Fruit fly (Drosophila melanogaster) whole organism, embryonic: ENCODE data around the gene Syx5.
A peak's percentile ranks its signal among the peaks of the same experiment; 100 is the strongest.

Experiments
- B-H1 ChIP-seq: fragments of 200-800 bp; sonication (Bioruptor generic); IDR thresholded peaks from 3 replicates; pipeline ENCODE4 v1.3.6; 2022; ENCODE audit warnings: missing biosample characterization, missing genetic modification characterization
- CG10209 ChIP-seq: fragments of 200-800 bp; sonication (Bioruptor generic); optimal IDR thresholded peaks from 3 replicates; lab custom pipeline; 2017; ENCODE audit warnings: missing biosample characterization, mild to moderate bottlenecking, missing genetic modification characterization, missing genetic modification reagents
- CG10543 ChIP-seq: fragments of 200-800 bp; sonication (Bioruptor generic); optimal IDR thresholded peaks from 3 replicates; lab custom pipeline; 2017; ENCODE audit warnings: missing biosample characterization, mild to moderate bottlenecking, missing genetic modification characterization, moderate library complexity
- CG11560 ChIP-seq: fragments of 200-800 bp; sonication (Bioruptor generic); IDR thresholded peaks from 3 replicates; pipeline ENCODE4 v1.3.6; 2022; ENCODE audit warnings: missing biosample characterization, missing genetic modification characterization
- CG11723 ChIP-seq: fragments of 200-800 bp; sonication (Bioruptor generic); optimal IDR thresholded peaks from 2 replicates; lab custom pipeline; 2017; ENCODE audit warnings: missing biosample characterization, mild to moderate bottlenecking, missing genetic modification characterization
- CG12299 ChIP-seq: fragments of 200-800 bp; sonication (Bioruptor generic); optimal IDR thresholded peaks from 2 replicates; lab custom pipeline; 2018; ENCODE audit warnings: missing biosample characterization, mild to moderate bottlenecking, missing genetic modification characterization
- CG14667 ChIP-seq: fragments of 200-800 bp; sonication (Bioruptor generic); IDR thresholded peaks from 2 replicates; pipeline ENCODE4 v1.3.6; 2022; ENCODE audit warnings: missing biosample characterization, missing genetic modification characterization
- CG1602 ChIP-seq: fragments of 200-800 bp; sonication (Bioruptor generic); optimal IDR thresholded peaks from 3 replicates; lab custom pipeline; 2016; ENCODE audit warnings: missing biosample characterization, missing genetic modification characterization
- CG17385 ChIP-seq: fragments of 200-800 bp; sonication (Bioruptor generic); optimal IDR thresholded peaks from 3 replicates; lab custom pipeline; 2018; ENCODE audit warnings: missing biosample characterization, mild to moderate bottlenecking, missing genetic modification characterization
- CG17829 ChIP-seq: fragments of 200-800 bp; optimal IDR thresholded peaks from 2 replicates; lab custom pipeline; 2019; ENCODE audit warnings: missing biosample characterization, mild to moderate bottlenecking, missing genetic modification characterization, moderate library complexity
- CG17912 ChIP-seq: fragments of 200-800 bp; sonication (Bioruptor generic); optimal IDR thresholded peaks from 2 replicates; lab custom pipeline; 2018; ENCODE audit warnings: missing biosample characterization, mild to moderate bottlenecking, missing genetic modification characterization
- CG1832 ChIP-seq: fragments of 200-800 bp; sonication (Bioruptor generic); optimal IDR thresholded peaks from 2 replicates; lab custom pipeline; 2017; ENCODE audit warnings: missing biosample characterization, mild to moderate bottlenecking, missing genetic modification characterization, inconsistent platforms
- CG2678 ChIP-seq: fragments of 200-800 bp; sonication (Bioruptor generic); optimal IDR thresholded peaks from 3 replicates; lab custom pipeline; 2019; ENCODE audit warnings: missing biosample characterization, mild to moderate bottlenecking, missing genetic modification characterization, moderate library complexity
- CG3065 ChIP-seq: fragments of 200-800 bp; sonication (Bioruptor generic); optimal IDR thresholded peaks from 2 replicates; lab custom pipeline; 2016; ENCODE audit warnings: missing biosample characterization, missing genetic modification characterization
- CG4328 ChIP-seq: fragments of 200-800 bp; sonication (Bioruptor generic); optimal IDR thresholded peaks from 3 replicates; lab custom pipeline; 2017; ENCODE audit warnings: missing biosample characterization, missing genetic modification reagents, missing genetic modification characterization
- CG4360 ChIP-seq: fragments of 200-800 bp; sonication (Bioruptor generic); IDR thresholded peaks from 2 replicates; pipeline ENCODE4 v1.3.6; 2022; ENCODE audit warnings: missing biosample characterization, missing genetic modification characterization
- CG4404 ChIP-seq: fragments of 200-800 bp; sonication (Bioruptor generic); IDR thresholded peaks from 2 replicates; pipeline ENCODE4 v1.3.6; 2022; ENCODE audit warnings: missing biosample characterization, missing genetic modification characterization
- CG4820 ChIP-seq: fragments of 200-800 bp; sonication (Bioruptor generic); optimal IDR thresholded peaks from 3 replicates; lab custom pipeline; 2016; ENCODE audit warnings: missing biosample characterization, missing genetic modification characterization
- CG4854 ChIP-seq: fragments of 200-800 bp; sonication (Bioruptor generic); optimal IDR thresholded peaks from 2 replicates; lab custom pipeline; 2016; ENCODE audit warnings: missing biosample characterization, missing genetic modification characterization, inconsistent platforms
- CG8478 ChIP-seq: fragments of >200 bp; optimal IDR thresholded peaks from 2 replicates; lab custom pipeline; 2018
- Camta ChIP-seq: fragments of 200-800 bp; sonication (Bioruptor generic); optimal IDR thresholded peaks from 2 replicates; lab custom pipeline; 2016; ENCODE audit warnings: missing biosample characterization, missing genetic modification characterization
- CkIIα-i1 ChIP-seq: fragments of 200-800 bp; sonication (Bioruptor generic); IDR thresholded peaks from 2 replicates; pipeline ENCODE4 v1.3.6; 2022; ENCODE audit warnings: missing biosample characterization, missing genetic modification characterization
- D19A ChIP-seq: fragments of 200-800 bp; optimal IDR thresholded peaks from 3 replicates; lab custom pipeline; 2019; ENCODE audit warnings: missing biosample characterization, mild to moderate bottlenecking, missing genetic modification characterization, moderate library complexity
- Dbx ChIP-seq: fragments of 200-800 bp; sonication (Bioruptor generic); IDR thresholded peaks from 3 replicates; pipeline ENCODE4 v1.3.6; 2022; ENCODE audit warnings: missing biosample characterization, missing genetic modification characterization
- Fer1 ChIP-seq: fragments of 200-800 bp; sonication (Bioruptor generic); optimal IDR thresholded peaks from 2 replicates; lab custom pipeline; 2017; ENCODE audit warnings: missing biosample characterization, mild to moderate bottlenecking, missing genetic modification characterization
- GATAe ChIP-seq: fragments of 200-800 bp; sonication (Bioruptor generic); conservative IDR thresholded peaks from 2 replicates; pipeline ENCODE4 v1.3.6; 2022; ENCODE audit warnings: missing biosample characterization, missing genetic modification characterization
- Hmr ChIP-seq: fragments of 200-800 bp; sonication (Bioruptor generic); optimal IDR thresholded peaks from 3 replicates; lab custom pipeline; 2017; ENCODE audit warnings: mild to moderate bottlenecking, missing biosample characterization, missing genetic modification reagents, missing genetic modification characterization
- Hr51 ChIP-seq, 2 experiments: fragments of 200-800 bp; sonication (Bioruptor generic); optimal IDR thresholded peaks; 2 replicates in 1 of 2; 3 replicates in 1 of 2; lab custom pipeline; 2016 to 2018; ENCODE audit warnings: missing biosample characterization in 2 of 2, missing genetic modification characterization in 2 of 2, mild to moderate bottlenecking in 1 of 2, moderate library complexity in 1 of 2
- Lim3 ChIP-seq: fragments of 200-800 bp; sonication (Bioruptor generic); IDR thresholded peaks from 2 replicates; pipeline ENCODE4 v1.3.6; 2022; ENCODE audit warnings: missing biosample characterization, missing genetic modification characterization
- Meics ChIP-seq: fragments of 200-800 bp; sonication (Bioruptor generic); optimal IDR thresholded peaks from 2 replicates; lab custom pipeline; 2017; ENCODE audit warnings: missing biosample characterization, mild to moderate bottlenecking, missing genetic modification characterization
- Poxn ChIP-seq: fragments of 200-800 bp; sonication (Bioruptor generic); IDR thresholded peaks from 2 replicates; pipeline ENCODE4 v1.3.6; 2022; ENCODE audit warnings: missing biosample characterization, missing genetic modification characterization
- Spps ChIP-seq: fragments of 200-800 bp; sonication (Bioruptor generic); optimal IDR thresholded peaks from 2 replicates; lab custom pipeline; 2018; ENCODE audit warnings: missing biosample characterization, mild to moderate bottlenecking, missing genetic modification characterization
- YL-1 ChIP-seq: fragments of 200-800 bp; sonication (Bioruptor generic); optimal IDR thresholded peaks from 3 replicates; lab custom pipeline; 2017; ENCODE audit warnings: missing biosample characterization, mild to moderate bottlenecking, missing genetic modification characterization
- ab ChIP-seq: fragments of 200-800 bp; sonication (Bioruptor generic); optimal IDR thresholded peaks from 2 replicates; lab custom pipeline; 2016; ENCODE audit warnings: missing biosample characterization, missing genetic modification characterization
- aop ChIP-seq: fragments of 200-800 bp; sonication (Bioruptor generic); IDR thresholded peaks from 2 replicates; pipeline ENCODE4 v1.3.6; 2022; ENCODE audit warnings: missing biosample characterization, missing genetic modification characterization
- bbx ChIP-seq: fragments of 200-800 bp; sonication (Bioruptor generic); IDR thresholded peaks from 2 replicates; pipeline ENCODE4 v1.3.6; 2022; ENCODE audit warnings: missing biosample characterization, missing genetic modification characterization; ENCODE audit not compliant: partially characterized antibody
- bsh ChIP-seq, 2 experiments: fragments of 200-800 bp; sonication (Bioruptor generic); optimal IDR thresholded peaks; 2 replicates each; lab custom pipeline; 2017 to 2018; ENCODE audit warnings: mild to moderate bottlenecking in 2 of 2, missing biosample characterization in 2 of 2, missing genetic modification characterization in 2 of 2, moderate library complexity in 1 of 2
- chinmo ChIP-seq: fragments of 200-800 bp; sonication (Bioruptor generic); IDR thresholded peaks from 4 replicates; pipeline ENCODE4 v1.3.6; 2022; ENCODE audit warnings: missing biosample characterization, missing genetic modification characterization; ENCODE audit not compliant: partially characterized antibody
- ems ChIP-seq: fragments of 200-800 bp; sonication (Bioruptor generic); optimal IDR thresholded peaks from 3 replicates; lab custom pipeline; 2016; ENCODE audit warnings: missing biosample characterization, missing genetic modification characterization
- fd3F ChIP-seq: fragments of 200-800 bp; sonication (Bioruptor generic); optimal IDR thresholded peaks from 2 replicates; lab custom pipeline; 2018; ENCODE audit warnings: missing biosample characterization, mild to moderate bottlenecking, missing genetic modification characterization, moderate library complexity
- inv ChIP-seq: fragments of 200-800 bp; sonication (Bioruptor generic); IDR thresholded peaks from 2 replicates; pipeline ENCODE4 v1.3.6; 2022; ENCODE audit warnings: missing biosample characterization, missing genetic modification characterization; ENCODE audit not compliant: partially characterized antibody
- kay ChIP-seq: fragments of 200-800 bp; sonication (Bioruptor generic); optimal IDR thresholded peaks from 2 replicates; lab custom pipeline; 2016; ENCODE audit warnings: missing biosample characterization, missing genetic modification characterization
- kni ChIP-seq: fragments of 200-800 bp; sonication (Bioruptor generic); optimal IDR thresholded peaks from 3 replicates; lab custom pipeline; 2017; ENCODE audit warnings: mild to moderate bottlenecking, missing biosample characterization, missing genetic modification reagents, missing genetic modification characterization
- pb ChIP-seq: fragments of 200-800 bp; sonication (Bioruptor generic); optimal IDR thresholded peaks from 3 replicates; lab custom pipeline; 2016; ENCODE audit warnings: missing biosample characterization, missing genetic modification characterization
- pfk ChIP-seq: fragments of 200-800 bp; sonication (Bioruptor generic); optimal IDR thresholded peaks from 2 replicates; lab custom pipeline; 2018; ENCODE audit warnings: missing biosample characterization, mild to moderate bottlenecking, missing genetic modification characterization, moderate library complexity
- psq ChIP-seq: fragments of 200-800 bp; sonication (Bioruptor generic); optimal IDR thresholded peaks from 2 replicates; lab custom pipeline; 2017; ENCODE audit warnings: missing biosample characterization, missing genetic modification characterization
- sens ChIP-seq: fragments of 200-800 bp; sonication (Bioruptor generic); peaks from one replicate; lab custom pipeline; 2016; ENCODE audit warnings: missing biosample characterization, missing genetic modification characterization
- sima ChIP-seq: fragments of 200-800 bp; sonication (Bioruptor generic); optimal IDR thresholded peaks from 2 replicates; lab custom pipeline; 2016; ENCODE audit warnings: missing biosample characterization, missing genetic modification characterization
- so ChIP-seq: fragments of 200-800 bp; sonication (Bioruptor generic); IDR thresholded peaks from 3 replicates; pipeline ENCODE4 v1.3.6; 2022; ENCODE audit warnings: missing biosample characterization, missing genetic modification characterization
- ssp ChIP-seq: fragments of 200-800 bp; sonication (Bioruptor generic); IDR thresholded peaks from 2 replicates; pipeline ENCODE4 v1.3.6; 2022; ENCODE audit warnings: missing biosample characterization, missing genetic modification characterization
- toy ChIP-seq: fragments of 200-800 bp; sonication (Bioruptor generic); IDR thresholded peaks from 2 replicates; pipeline ENCODE4 v1.3.6; 2022; ENCODE audit warnings: missing biosample characterization, missing genetic modification characterization
- wor ChIP-seq: fragments of 200-800 bp; sonication (Bioruptor generic); IDR thresholded peaks from 2 replicates; pipeline ENCODE4 v1.3.6; 2022; ENCODE audit warnings: missing biosample characterization, missing genetic modification characterization

Syx5 gene

DNA sequence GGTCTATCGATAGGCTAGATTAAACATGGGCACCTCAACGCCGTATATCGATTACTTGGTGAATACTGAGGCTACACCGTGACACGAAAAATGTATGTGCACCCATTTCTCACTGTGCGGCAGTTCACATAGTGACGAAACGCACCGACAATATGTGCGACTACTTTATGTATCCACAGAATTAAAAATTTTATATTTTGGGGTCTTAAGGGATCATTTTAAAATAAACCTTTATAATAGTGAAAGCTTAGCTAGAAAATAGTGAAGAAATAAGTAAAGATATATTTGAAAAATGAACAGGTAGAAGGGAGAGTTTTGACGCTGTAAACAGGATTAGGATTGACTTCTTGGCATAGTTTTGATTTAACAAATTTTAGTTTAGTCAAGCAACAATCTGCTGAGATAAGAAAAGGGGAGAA, 22.0 kb downstream of the Syx5 start, which contains the start of gene mRpL4 (continued):
- TF ChIP-seq GATAe, result no peak
- TF ChIP-seq Camta (GFP tag; lab: Kevin White, UChicago), result peak; percentile 80
- peak; percentile 100 for TF ChIP-seq Meics
- TF ChIP-seq CG4360, result no peak; the same call in 1 of the 2 replicates
- peak; percentile 42 for TF ChIP-seq CG10209 (GFP tag; lab: Kevin White, UChicago)
- no peak for TF ChIP-seq CG11723
- TF ChIP-seq bsh (GFP tag; optimal IDR thresholded peaks at IDR 0.05; lab: Kevin White, UChicago), result peak in 1 of 2 experiments; percentile 64
- TF ChIP-seq toy (GFP tag; lab: Robert Waterston, UW), result no peak
- TF ChIP-seq Hmr (GFP tag; lab: Kevin White, UChicago), result no peak
- TF ChIP-seq Spps, result no peak
- no peak for TF ChIP-seq CG2678 (tag; lab: Kevin White, UChicago)
- no peak for TF ChIP-seq ssp (GFP tag; lab: Robert Waterston, UW)
- no peak for TF ChIP-seq CG14667 (GFP tag; lab: Robert Waterston, UW)
- TF ChIP-seq chinmo, result peak; percentile 98
- no peak for TF ChIP-seq CG4404 (GFP tag; lab: Robert Waterston, UW)
- TF ChIP-seq D19A (tag; lab: Kevin White, UChicago), result peak; percentile 37
- TF ChIP-seq sens (GFP tag; lab: Kevin White, UChicago), result peak; percentile 96
- TF ChIP-seq CG3065 (GFP tag; lab: Kevin White, UChicago), result peak; percentile 48
- TF ChIP-seq so (GFP tag; lab: Robert Waterston, UW), result no peak
- no peak for TF ChIP-seq CG8478
- TF ChIP-seq kni (GFP tag; lab: Kevin White, UChicago), result peak; percentile 24
- TF ChIP-seq kay (GFP tag; lab: Kevin White, UChicago), result peak; percentile 69
- peak; percentile 68 for TF ChIP-seq ems (GFP tag; lab: Kevin White, UChicago)
- TF ChIP-seq CG10543 (GFP tag; lab: Kevin White, UChicago), result peak; percentile 25
- TF ChIP-seq CG17912, result no peak
- peak; percentile 6 for TF ChIP-seq CG4328 (GFP tag; lab: Kevin White, UChicago)
- TF ChIP-seq pfk (GFP tag; lab: Kevin White, UChicago), result no peak
- peak; percentile 58 for TF ChIP-seq CG1602
- TF ChIP-seq pb (GFP tag; lab: Kevin White, UChicago), result peak; percentile 52
- peak; percentile 28 for TF ChIP-seq YL-1 (GFP tag; lab: Kevin White, UChicago)
- TF ChIP-seq CG4820 (GFP tag; lab: Kevin White, UChicago), result peak; percentile 61
- no peak for TF ChIP-seq aop
- peak; percentile 12 for TF ChIP-seq sima (GFP tag; lab: Kevin White, UChicago)
- no peak for TF ChIP-seq Hr51 (GFP tag; optimal IDR thresholded peaks at IDR 0.05; lab: Kevin White, UChicago)
- no peak for TF ChIP-seq CG1832 (GFP tag; lab: Kevin White, UChicago)
- TF ChIP-seq CG12299 (tag; lab: Kevin White, UChicago), result no peak
- TF ChIP-seq fd3F (GFP tag; lab: Kevin White, UChicago), result peak; percentile 22
- peak; percentile 47 for TF ChIP-seq ab
- peak; percentile 40 for TF ChIP-seq CG17385 (GFP tag; lab: Kevin White, UChicago)
- TF ChIP-seq wor, result no peak
- TF ChIP-seq Dbx (GFP tag; lab: Robert Waterston, UW), result peak; percentile 66; the same call in 1 of the 3 replicates
- no peak for TF ChIP-seq CG11560 (tag; lab: Robert Waterston, UW)
- TF ChIP-seq CG4854 (GFP tag; lab: Kevin White, UChicago), result peak; percentile 41
- TF ChIP-seq psq (GFP tag; lab: Kevin White, UChicago), result peak; percentile 47
- TF ChIP-seq Fer1 (GFP tag; lab: Kevin White, UChicago), result no peak
- TF ChIP-seq CkIIα-i1 (GFP tag; lab: Robert Waterston, UW), result no peak
- TF ChIP-seq Poxn, result no peak
- peak; percentile 98 for TF ChIP-seq inv (GFP tag; lab: Robert Waterston, UW)
- TF ChIP-seq bbx (GFP tag; lab: Robert Waterston, UW), result peak; percentile 99
- peak; percentile 35; the same call in 1 of the 3 replicates for TF ChIP-seq B-H1 (GFP tag; lab: Robert Waterston, UW)
- TF ChIP-seq Lim3 (GFP tag; lab: Robert Waterston, UW), result no peak
- TF ChIP-seq CG17829 (tag; lab: Kevin White, UChicago), result peak; percentile 80
